Fruit fly (Drosophila melanogaster) whole organism, prepupa: ENCODE data around the gene SkpD.
A peak's percentile ranks its signal among the peaks of the same experiment; 100 is the strongest.

Experiments used
- CG11294 ChIP-seq: fragments of 200-800 bp; sonication (Bioruptor generic); IDR thresholded peaks from 2 replicates; pipeline ENCODE4 v1.3.6; 2022; ENCODE audit warnings: missing biosample characterization, missing genetic modification characterization
- CG11902 ChIP-seq: fragments of 200-800 bp; sonication (Bioruptor generic); optimal IDR thresholded peaks from 3 replicates; lab custom pipeline; 2016; ENCODE audit warnings: missing biosample characterization, missing genetic modification characterization
- CG15336 ChIP-seq: fragments of 200-800 bp; sonication (Bioruptor generic); IDR thresholded peaks from 2 replicates; pipeline ENCODE4 v1.3.6; 2022; ENCODE audit warnings: missing biosample characterization, missing genetic modification characterization
- CG1621 ChIP-seq: fragments of 200-800 bp; sonication (Bioruptor generic); optimal IDR thresholded peaks from 3 replicates; lab custom pipeline; 2018; ENCODE audit warnings: missing biosample characterization, mild to moderate bottlenecking, missing genetic modification characterization
- CG16779 ChIP-seq: fragments of 200-800 bp; sonication (Bioruptor generic); optimal IDR thresholded peaks from 3 replicates; lab custom pipeline; 2017; ENCODE audit warnings: missing biosample characterization, mild to moderate bottlenecking, missing genetic modification characterization
- CG31627 ChIP-seq: fragments of 200-800 bp; sonication (Bioruptor generic); optimal IDR thresholded peaks from 3 replicates; lab custom pipeline; 2016; ENCODE audit warnings: missing biosample characterization, missing genetic modification characterization
- CG32006 ChIP-seq: fragments of 200-800 bp; sonication (Bioruptor generic); optimal IDR thresholded peaks from 3 replicates; lab custom pipeline; 2017; ENCODE audit warnings: missing biosample characterization, mild to moderate bottlenecking, missing genetic modification characterization
- CG34406 ChIP-seq: fragments of 200-800 bp; sonication (Bioruptor generic); optimal IDR thresholded peaks from 3 replicates; lab custom pipeline; 2016; ENCODE audit warnings: missing biosample characterization, missing genetic modification characterization
- CG3919 ChIP-seq: fragments of 200-800 bp; sonication (Bioruptor generic); optimal IDR thresholded peaks from 3 replicates; lab custom pipeline; 2016; ENCODE audit warnings: missing biosample characterization, missing genetic modification characterization
- CG6163 ChIP-seq: fragments of 200-800 bp; sonication (Bioruptor generic); IDR thresholded peaks from 3 replicates; pipeline ENCODE4 v1.3.6; 2022; ENCODE audit warnings: missing biosample characterization, missing genetic modification characterization
- CG6276 ChIP-seq: fragments of 200-800 bp; sonication (Bioruptor generic); optimal IDR thresholded peaks from 2 replicates; lab custom pipeline; 2017; ENCODE audit warnings: missing biosample characterization, mild to moderate bottlenecking, missing genetic modification characterization
- CG6792 ChIP-seq: fragments of 200-800 bp; sonication (Bioruptor generic); optimal IDR thresholded peaks from 3 replicates; lab custom pipeline; 2016; ENCODE audit warnings: missing biosample characterization, missing genetic modification characterization
- CG6808 ChIP-seq: fragments of 200-800 bp; sonication (Bioruptor generic); optimal IDR thresholded peaks from 3 replicates; lab custom pipeline; 2017; ENCODE audit warnings: missing biosample characterization, missing genetic modification characterization, mild to moderate bottlenecking, moderate library complexity, missing genetic modification reagents
- CG8319 ChIP-seq: fragments of 200-800 bp; sonication (Bioruptor generic); optimal IDR thresholded peaks from 3 replicates; lab custom pipeline; 2016; ENCODE audit warnings: missing biosample characterization, missing genetic modification characterization
- CG9139 ChIP-seq: fragments of 200-800 bp; sonication (Bioruptor generic); optimal IDR thresholded peaks from 3 replicates; lab custom pipeline; 2017; ENCODE audit warnings: missing biosample characterization, mild to moderate bottlenecking, missing genetic modification characterization
- Eip75B ChIP-seq: fragments of 200-800 bp; sonication (Bioruptor generic); optimal IDR thresholded peaks from 3 replicates; lab custom pipeline; 2016; ENCODE audit warnings: missing biosample characterization, missing genetic modification characterization
- Eip78C ChIP-seq: fragments of 200-800 bp; sonication (Bioruptor generic); peaks from one replicate; lab custom pipeline; 2016; ENCODE audit warnings: missing biosample characterization, missing genetic modification characterization
- Eip93F ChIP-seq: fragments of 200-800 bp; sonication (Bioruptor generic); optimal IDR thresholded peaks from 2 replicates; lab custom pipeline; 2016; ENCODE audit warnings: missing biosample characterization, mild to moderate bottlenecking, missing genetic modification characterization
- Ets21C ChIP-seq: fragments of 200-800 bp; sonication (Bioruptor generic); optimal IDR thresholded peaks from 3 replicates; lab custom pipeline; 2016; ENCODE audit warnings: missing biosample characterization, missing genetic modification characterization
- Ets96B ChIP-seq: fragments of 200-800 bp; optimal IDR thresholded peaks from 2 replicates; lab custom pipeline; 2019; ENCODE audit warnings: missing biosample characterization, mild to moderate bottlenecking, missing genetic modification characterization, moderate library complexity
- Hr39 ChIP-seq: fragments of 200-800 bp; sonication (Bioruptor generic); optimal IDR thresholded peaks from 2 replicates; lab custom pipeline; 2016; ENCODE audit warnings: missing biosample characterization, missing genetic modification characterization
- Hr4 ChIP-seq: fragments of 200-800 bp; sonication (Bioruptor generic); optimal IDR thresholded peaks from 3 replicates; lab custom pipeline; 2016; ENCODE audit warnings: missing biosample characterization, missing genetic modification characterization
- Lpt ChIP-seq: fragments of 200-800 bp; sonication (Bioruptor generic); optimal IDR thresholded peaks from 3 replicates; lab custom pipeline; 2016; ENCODE audit warnings: missing biosample characterization, missing genetic modification characterization
- OdsH ChIP-seq: fragments of 200-800 bp; sonication (Bioruptor generic); optimal IDR thresholded peaks from 3 replicates; lab custom pipeline; 2016; ENCODE audit warnings: missing biosample characterization, missing genetic modification characterization
- Sox15 ChIP-seq: fragments of 200-800 bp; sonication (Bioruptor generic); optimal IDR thresholded peaks from 3 replicates; lab custom pipeline; 2016; ENCODE audit warnings: missing biosample characterization, missing genetic modification characterization
- acj6 ChIP-seq: fragments of 200-800 bp; sonication (Bioruptor generic); optimal IDR thresholded peaks from 3 replicates; lab custom pipeline; 2016; ENCODE audit warnings: missing biosample characterization, missing genetic modification characterization
- dac ChIP-seq: fragments of 200-800 bp; sonication (Bioruptor generic); optimal IDR thresholded peaks from 2 replicates; lab custom pipeline; 2017; ENCODE audit warnings: missing biosample characterization, mild to moderate bottlenecking, missing genetic modification characterization
- eg ChIP-seq: fragments of 200-800 bp; sonication (Bioruptor generic); IDR thresholded peaks from 3 replicates; pipeline ENCODE4 v1.3.6; 2022; ENCODE audit warnings: missing biosample characterization, missing genetic modification characterization
- esn ChIP-seq: fragments of 200-800 bp; sonication (Bioruptor generic); optimal IDR thresholded peaks from 2 replicates; lab custom pipeline; 2016; ENCODE audit warnings: missing biosample characterization, mild to moderate bottlenecking, missing genetic modification characterization, moderate library complexity
- fd59A ChIP-seq: fragments of 200-800 bp; sonication (Bioruptor generic); optimal IDR thresholded peaks from 2 replicates; lab custom pipeline; 2017; ENCODE audit warnings: missing biosample characterization, mild to moderate bottlenecking, missing genetic modification characterization, missing genetic modification reagents
- fd85E ChIP-seq: fragments of 200-800 bp; sonication (Bioruptor generic); optimal IDR thresholded peaks from 3 replicates; lab custom pipeline; 2016; ENCODE audit warnings: missing biosample characterization, missing genetic modification characterization
- fkh ChIP-seq: fragments of 200-800 bp; sonication (Bioruptor generic); optimal IDR thresholded peaks from 3 replicates; lab custom pipeline; 2017; ENCODE audit warnings: missing biosample characterization, mild to moderate bottlenecking, missing genetic modification characterization, moderate library complexity
- net ChIP-seq: fragments of 200-800 bp; sonication (Bioruptor generic); optimal IDR thresholded peaks from 3 replicates; lab custom pipeline; 2016; ENCODE audit warnings: missing biosample characterization, missing genetic modification characterization
- spab ChIP-seq: fragments of 200-800 bp; sonication (Bioruptor generic); optimal IDR thresholded peaks from 2 replicates; lab custom pipeline; 2017; ENCODE audit warnings: missing biosample characterization, mild to moderate bottlenecking, missing genetic modification characterization, missing genetic modification reagents
- ss ChIP-seq, 2 experiments: fragments of 200-800 bp; sonication (Bioruptor generic); optimal IDR thresholded peaks; 2 replicates in 1 of 2; 3 replicates in 1 of 2; lab custom pipeline; 2017 to 2018; ENCODE audit warnings: mild to moderate bottlenecking in 2 of 2, missing biosample characterization in 2 of 2, missing genetic modification characterization in 2 of 2, moderate library complexity in 1 of 2
- svp ChIP-seq: fragments of 200-800 bp; sonication (Bioruptor generic); peaks from one replicate; lab custom pipeline; 2016; ENCODE audit warnings: missing biosample characterization, missing genetic modification characterization
- topi ChIP-seq: fragments of 200-800 bp; sonication (Bioruptor generic); optimal IDR thresholded peaks from 3 replicates; lab custom pipeline; 2016; ENCODE audit warnings: missing biosample characterization, missing genetic modification characterization
- vri ChIP-seq: fragments of 200-800 bp; sonication (Bioruptor generic); optimal IDR thresholded peaks from 3 replicates; lab custom pipeline; 2016; ENCODE audit warnings: missing biosample characterization, mild to moderate bottlenecking, missing genetic modification characterization

The SkpD gene

DNA sequence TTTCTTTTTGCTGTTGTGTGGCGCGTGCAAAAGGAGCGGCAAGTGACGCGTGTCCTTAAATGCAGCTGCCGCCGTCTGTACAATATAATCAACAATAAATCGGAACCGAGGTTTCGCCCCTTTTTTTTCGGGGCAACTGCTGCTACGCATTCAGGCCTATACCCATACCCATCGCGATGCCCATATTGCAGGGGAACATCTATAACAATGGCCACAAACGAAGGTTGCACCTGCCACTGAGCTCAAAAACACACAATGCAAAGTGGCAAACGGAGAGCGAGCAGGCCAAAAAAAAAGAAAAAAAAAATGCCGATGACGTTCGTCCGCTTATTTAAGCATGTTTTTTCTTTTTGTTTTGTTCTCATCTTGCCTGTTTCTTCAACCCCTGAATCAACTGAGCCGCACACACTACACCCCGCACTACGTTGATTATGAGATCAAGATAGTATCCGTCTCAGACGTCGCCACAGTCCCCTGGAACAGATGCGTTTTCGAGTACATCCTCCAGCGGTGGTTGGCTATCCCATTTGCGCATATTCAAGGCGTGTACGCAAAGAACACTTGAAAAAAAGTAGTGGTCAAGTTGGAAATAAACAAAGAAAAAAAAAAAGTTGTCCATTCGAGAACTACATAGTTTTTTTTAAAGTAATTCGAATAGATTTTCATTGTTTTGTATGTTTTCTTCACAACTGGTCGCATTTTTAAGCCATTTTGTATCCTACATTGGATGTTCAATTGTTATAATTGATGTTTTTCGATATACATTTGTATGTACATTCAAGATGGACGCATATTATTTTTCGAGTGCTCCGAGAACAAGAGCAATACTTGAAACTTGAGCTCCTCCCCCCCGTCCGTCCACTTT, 30.1 kb downstream of the SkpD start (continued):
- TF ChIP-seq Eip75B (GFP tag; lab: Kevin White, UChicago): peak; percentile 56
- peak; percentile 70 for TF ChIP-seq esn (GFP tag; lab: Kevin White, UChicago)
- TF ChIP-seq CG6808: peak; percentile 62
- TF ChIP-seq svp (GFP tag; lab: Kevin White, UChicago): peak; percentile 57
- TF ChIP-seq net (GFP tag; lab: Kevin White, UChicago): no peak
- TF ChIP-seq vri (GFP tag; lab: Kevin White, UChicago): peak; percentile 11
- TF ChIP-seq CG34406 (GFP tag; lab: Kevin White, UChicago): peak; percentile 35
- no peak for TF ChIP-seq CG8319 (GFP tag; lab: Kevin White, UChicago)
- TF ChIP-seq fd85E: no peak
- peak; percentile 49 for TF ChIP-seq topi (GFP tag; lab: Kevin White, UChicago)
- peak; percentile 56 for TF ChIP-seq Ets96B (tag; lab: Kevin White, UChicago)
- TF ChIP-seq CG6792 (GFP tag; lab: Kevin White, UChicago): peak; percentile 45
- peak; percentile 36 for TF ChIP-seq Sox15 (GFP tag; lab: Kevin White, UChicago)
- TF ChIP-seq Eip78C (GFP tag; lab: Kevin White, UChicago): peak; percentile 83
- TF ChIP-seq Hr4 (GFP tag; lab: Kevin White, UChicago): no peak
- TF ChIP-seq, all 60 proteins: peak for 36

DNA sequence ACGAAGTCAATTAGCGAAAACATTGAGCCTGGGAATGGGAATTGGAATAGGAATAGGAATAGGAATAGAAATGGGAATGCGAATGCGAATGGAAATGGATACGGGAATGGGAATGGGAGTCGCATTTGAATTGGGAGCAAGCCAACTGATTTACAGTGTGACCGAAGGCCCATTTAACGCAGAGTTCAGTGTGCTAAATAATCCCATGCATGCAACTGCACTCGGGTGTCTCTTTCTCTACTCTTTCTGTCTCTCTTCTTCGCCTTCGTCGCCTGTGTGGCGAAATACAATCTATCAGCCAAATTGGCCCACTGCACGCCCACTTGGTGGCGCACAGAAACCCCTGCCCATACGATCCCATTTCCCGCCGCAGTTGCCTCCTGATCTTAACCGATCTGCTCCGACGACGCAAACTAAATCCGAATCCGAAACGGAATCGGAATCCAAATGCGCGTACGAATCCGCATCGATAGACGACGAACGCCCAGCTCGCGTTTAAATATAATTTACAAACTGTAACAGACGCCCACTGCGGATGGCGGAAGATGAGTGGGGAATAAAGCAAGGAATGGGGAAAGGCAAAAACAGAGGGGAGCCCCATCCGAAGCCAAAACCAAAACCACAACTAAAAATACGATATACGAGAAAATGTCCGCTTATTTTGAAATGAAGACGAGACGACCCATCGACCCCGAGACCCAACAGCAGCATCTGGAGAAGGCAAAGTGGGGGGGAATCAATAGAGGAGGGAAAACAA, 31.7 kb downstream of the SkpD start:
- 0 out of 3 replicates have a peak, but pooled peaks have one; percentile 8 for TF ChIP-seq CG6163 (GFP tag; lab: Robert Waterston, UW)
- no peak for TF ChIP-seq CG34406 (GFP tag; lab: Kevin White, UChicago)

DNA sequence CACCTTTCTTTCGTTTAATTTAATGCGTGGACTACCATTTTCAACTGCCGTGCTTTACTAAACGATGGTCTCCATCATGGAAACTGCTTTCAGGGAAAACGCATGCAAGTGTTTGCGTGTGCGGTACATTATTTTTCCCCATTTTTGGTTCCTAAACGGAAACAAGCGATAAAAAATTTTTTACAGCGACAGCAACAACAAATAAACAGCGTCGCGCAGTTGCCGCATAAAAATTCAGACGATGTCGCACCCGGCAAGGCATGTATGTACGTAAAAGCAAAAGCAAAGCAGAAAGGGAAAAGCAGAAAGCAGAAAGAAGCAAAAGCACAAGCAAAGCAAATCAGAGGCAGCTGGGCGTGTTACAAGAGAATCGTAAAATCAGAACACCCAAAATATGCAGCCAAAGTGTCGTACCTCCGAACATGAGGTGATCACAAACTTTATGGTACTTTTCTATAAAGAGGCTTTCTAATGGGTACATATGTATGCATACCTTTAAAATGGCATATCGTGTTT, 33.1 kb downstream of the SkpD start:
- TF ChIP-seq Eip78C (GFP tag; lab: Kevin White, UChicago) (peak; percentile 7), svp (GFP tag; lab: Kevin White, UChicago) (peak; percentile 33), Sox15 (GFP tag; lab: Kevin White, UChicago) (no peak), spab (GFP tag; lab: Kevin White, UChicago) (no peak), CG11294 (no peak), Ets21C (GFP tag; lab: Kevin White, UChicago) (no peak), CG6163 (GFP tag; lab: Robert Waterston, UW) (0 out of 3 replicates have a peak, but pooled peaks have one; percentile 17), Ets96B (tag; lab: Kevin White, UChicago) (no peak), CG15336 (GFP tag; lab: Robert Waterston, UW) (no peak), ss (GFP tag; optimal IDR thresholded peaks at IDR 0.05; lab: Kevin White, UChicago) (no peak), vri (GFP tag; lab: Kevin White, UChicago) (no peak)
- TF ChIP-seq, all 60 proteins: peak for 3

DNA sequence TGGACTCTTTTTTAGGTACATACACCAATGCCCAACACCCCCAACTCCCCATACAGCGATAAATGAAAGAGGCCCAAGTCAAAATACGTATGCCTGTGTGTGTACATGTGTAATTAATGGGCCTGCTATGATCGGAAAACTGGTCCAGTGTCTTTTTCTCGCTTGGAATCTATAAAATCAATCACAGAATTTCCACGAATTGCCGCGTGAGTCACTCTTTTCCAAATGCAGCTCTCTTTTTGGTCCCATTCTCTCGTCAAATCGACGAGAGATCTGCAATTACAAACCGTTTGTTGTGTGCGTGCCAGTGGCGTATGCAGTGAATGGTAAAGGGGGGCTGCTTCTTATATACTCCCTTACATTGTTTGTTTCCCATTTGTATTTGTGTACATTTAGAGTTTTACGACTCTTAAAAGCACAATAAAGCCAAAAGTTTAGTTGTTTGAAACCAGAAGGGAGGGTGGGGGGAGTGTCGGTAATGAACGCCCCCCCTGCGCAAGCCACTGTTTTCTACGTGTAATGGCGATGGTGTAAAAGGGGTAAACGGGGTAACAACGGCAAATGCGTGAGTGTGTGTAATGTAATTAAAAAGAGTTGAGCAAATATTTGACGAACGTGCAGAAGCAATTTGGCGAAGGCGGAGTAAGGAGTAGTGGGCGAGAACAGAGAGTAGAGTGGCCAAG, 34.3 kb downstream of the SkpD start:
- TF ChIP-seq topi (GFP tag; lab: Kevin White, UChicago) (peak; percentile 95), dac (GFP tag; lab: Kevin White, UChicago) (peak; percentile 96), CG16779 (tag; lab: Kevin White, UChicago) (peak; percentile 84), ss (GFP tag; optimal IDR thresholded peaks at IDR 0.05; lab: Kevin White, UChicago) (peak; percentile 89 to 91), OdsH (GFP tag; lab: Kevin White, UChicago) (peak; percentile 94), CG6808 (peak; percentile 90), net (GFP tag; lab: Kevin White, UChicago) (peak; percentile 94), CG1621 (tag; lab: Kevin White, UChicago) (peak; percentile 92), CG9139 (GFP tag; lab: Kevin White, UChicago) (peak; percentile 85), spab (GFP tag; lab: Kevin White, UChicago) (peak; percentile 88), fd59A (peak; percentile 94), eg (GFP tag; lab: Robert Waterston, UW) (peak; percentile 97), CG31627 (GFP tag; lab: Kevin White, UChicago) (peak; percentile 96), CG6276 (GFP tag; lab: Kevin White, UChicago) (peak; percentile 93), Lpt (GFP tag; lab: Kevin White, UChicago) (peak; percentile 92), CG34406 (GFP tag; lab: Kevin White, UChicago) (peak; percentile 92), esn (GFP tag; lab: Kevin White, UChicago) (peak; percentile 95), CG32006 (GFP tag; lab: Kevin White, UChicago) (peak; percentile 97), Ets96B (tag; lab: Kevin White, UChicago) (peak; percentile 92), acj6 (GFP tag; lab: Kevin White, UChicago) (peak; percentile 95), Hr39 (GFP tag; lab: Kevin White, UChicago) (peak; percentile 98), CG3919 (GFP tag; lab: Kevin White, UChicago) (peak; percentile 94), Eip93F (GFP tag; lab: Kevin White, UChicago) (peak; percentile 74), CG15336 (GFP tag; lab: Robert Waterston, UW) (peak; percentile 96), CG11902 (GFP tag; lab: Kevin White, UChicago) (peak; percentile 95), fkh (GFP tag; lab: Kevin White, UChicago) (peak; percentile 86)
